Fruit fly (Drosophila melanogaster) whole organism, embryonic: ENCODE measurements around the gene IA-2.

Experiments
- CG16815 ChIP-seq: fragments of 200-800 bp; sonication (Bioruptor generic); optimal IDR thresholded peaks from 3 replicates; lab custom pipeline; 2017; ENCODE audit warnings: missing biosample characterization, mild to moderate bottlenecking, missing genetic modification characterization
- CG7786 ChIP-seq: fragments of 200-800 bp; sonication (Bioruptor generic); optimal IDR thresholded peaks from 2 replicates; lab custom pipeline; 2016; ENCODE audit warnings: missing biosample characterization, missing genetic modification characterization
- E2f1 ChIP-seq: fragments of 200-800 bp; sonication (Bioruptor generic); IDR thresholded peaks from 2 replicates; pipeline ENCODE4 v1.3.6; 2022; ENCODE audit warnings: missing biosample characterization, missing genetic modification characterization
- chif ChIP-seq, 2 experiments: fragments of 200-800 bp; sonication (Bioruptor generic); optimal IDR thresholded peaks; 3 replicates each; lab custom pipeline; 2016; ENCODE audit warnings: missing biosample characterization in 2 of 2, missing genetic modification characterization in 2 of 2
- kni ChIP-seq: fragments of 200-800 bp; sonication (Bioruptor generic); optimal IDR thresholded peaks from 3 replicates; lab custom pipeline; 2017; ENCODE audit warnings: mild to moderate bottlenecking, missing biosample characterization, missing genetic modification reagents, missing genetic modification characterization
- pan ChIP-seq, 4 experiments: fragments of >200 bp in 3 of 4; fragments of 200-800 bp in 1 of 4; sonication (Bioruptor generic) in 1 of 4; optimal IDR thresholded peaks in 3 of 4; IDR thresholded peaks in 1 of 4; 2 replicates each; pipeline versions ENCODE4 v1.3.6 to Lab custom; 2017 to 2022; ENCODE audit warnings: missing biosample characterization in 2 of 4, missing genetic modification characterization in 2 of 4, mixed read lengths in 1 of 4
- ttk ChIP-seq: fragments of 200-800 bp; sonication (Bioruptor generic); IDR thresholded peaks from 2 replicates; pipeline ENCODE4 v2.1.2; 2022; ENCODE audit warnings: missing biosample characterization, missing genetic modification characterization

DNA sequence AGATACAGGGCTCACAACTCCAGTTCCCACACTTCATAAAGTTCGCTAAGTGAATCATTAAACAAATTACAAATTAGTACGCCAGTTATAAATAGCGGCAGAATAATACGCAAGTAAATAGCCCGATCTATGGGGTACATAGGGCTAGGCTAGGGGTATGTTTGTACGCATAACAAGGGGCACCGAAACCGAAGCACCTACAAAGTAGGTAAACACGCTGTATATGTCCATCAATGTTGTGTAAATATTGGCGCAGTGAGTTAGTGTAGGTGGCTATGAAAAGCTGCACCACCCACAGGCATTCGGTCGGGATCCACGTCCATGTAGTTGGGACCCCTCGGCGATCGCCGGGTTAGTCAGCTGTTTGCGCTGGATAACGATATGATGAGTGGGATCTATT, 24.3 kb upstream of the IA-2 start:
- TF ChIP-seq CG7786 (GFP tag; lab: Kevin White, UChicago) = peak; percentile 87
- peak; percentile 70 for TF ChIP-seq ttk (GFP tag; lab: Robert Waterston, UW)
- peak; percentile 68 for TF ChIP-seq CG16815 (GFP tag; lab: Kevin White, UChicago)
- TF ChIP-seq E2f1 (GFP tag; lab: Robert Waterston, UW) = peak; percentile 83
- peak; percentile 87 to 94 for TF ChIP-seq chif (GFP tag; optimal IDR thresholded peaks at IDR 0.05; lab: Kevin White, UChicago)
- no peak for TF ChIP-seq pan (optimal IDR thresholded peaks at IDR 0.05; lab: Kevin White, UChicago)
- peak in 1 of 2 experiments; percentile 89 for TF ChIP-seq pan (GFP tag; optimal IDR thresholded peaks at IDR 0.05 in 1 of 2, IDR thresholded peaks at IDR 0.05 in 1 of 2)
- TF ChIP-seq kni (GFP tag; lab: Kevin White, UChicago) = peak; percentile 99
